Fruit fly (Drosophila melanogaster) S2 (cell line): Measurements from ENCODE around the gene bcn92.

Experiments
- CG8478 ChIP-seq: fragments of >200 bp; optimal IDR thresholded peaks from 2 replicates; lab custom pipeline; 2018
- CTCF ChIP-seq, 2 experiments: fragments of >200 bp; optimal IDR thresholded peaks; 2 replicates each; lab custom pipeline; 2018

The bcn92 gene

dm6 chrX:2149478-2149877, at the start of gene bcn92:
Gene bcn92 (minus strand): TSS chrX:2149647.
- TF ChIP-seq CTCF (optimal IDR thresholded peaks at IDR 0.05; lab: Kevin White, UChicago) = peak in 1 of 2 experiments; percentile 15
- TF ChIP-seq CG8478 (lab: Kevin White, UChicago) = no peak

dm6 chrX:2198272-2198571, 48.8 kb upstream of the bcn92 start:
- TF ChIP-seq CTCF (optimal IDR thresholded peaks at IDR 0.05; lab: Kevin White, UChicago) = no peak
- TF ChIP-seq CG8478 (lab: Kevin White, UChicago) = no peak

- TF ChIP-seq CTCF (optimal IDR thresholded peaks at IDR 0.05; lab: Kevin White, UChicago) = no peak
- no peak for TF ChIP-seq CG8478 (lab: Kevin White, UChicago)
These were observed 48.2 kb upstream of the bcn92 start for dm6 chrX:2197414-2198271.

- TF ChIP-seq CG8478 (lab: Kevin White, UChicago) = no peak
- TF ChIP-seq CTCF (optimal IDR thresholded peaks at IDR 0.05; lab: Kevin White, UChicago) = no peak
These were observed 46.8 kb upstream of the bcn92 start for dm6 chrX:2196086-2196732.

- no peak for TF ChIP-seq CTCF (optimal IDR thresholded peaks at IDR 0.05; lab: Kevin White, UChicago)
- no peak for TF ChIP-seq CG8478 (lab: Kevin White, UChicago)
These were observed 45.0 kb upstream of the bcn92 start for dm6 chrX:2194208-2195094.

dm6 chrX:2193809-2194207, 44.4 kb upstream of the bcn92 start, which contains the start of gene CG14053:
Gene CG14053 (minus strand): TSS chrX:2193909.
- no peak for TF ChIP-seq CTCF (optimal IDR thresholded peaks at IDR 0.05; lab: Kevin White, UChicago)
- TF ChIP-seq CG8478 (lab: Kevin White, UChicago) = no peak

dm6 chrX:2193158-2193557, 43.7 kb upstream of the bcn92 start:
- no peak for TF ChIP-seq CTCF (optimal IDR thresholded peaks at IDR 0.05; lab: Kevin White, UChicago)
- TF ChIP-seq CG8478 (lab: Kevin White, UChicago) = no peak

- TF ChIP-seq CG8478 (lab: Kevin White, UChicago) = no peak
- no peak for TF ChIP-seq CTCF (optimal IDR thresholded peaks at IDR 0.05; lab: Kevin White, UChicago)
These were observed 42.4 kb upstream of the bcn92 start for dm6 chrX:2191896-2192295.

dm6 chrX:2188888-2189287, 39.4 kb upstream of the bcn92 start, which contains the start of gene Mct1:
Gene Mct1 (plus strand): TSS chrX:2189188.
- TF ChIP-seq CTCF (optimal IDR thresholded peaks at IDR 0.05; lab: Kevin White, UChicago) (no peak), CG8478 (lab: Kevin White, UChicago) (no peak)

- TF ChIP-seq CG8478 (lab: Kevin White, UChicago) (no peak), CTCF (optimal IDR thresholded peaks at IDR 0.05; lab: Kevin White, UChicago) (no peak)
These were observed 38.1 kb upstream of the bcn92 start, which contains the start of gene CG3457 for dm6 chrX:2187520-2187919. Gene CG3457 (plus strand): TSS chrX:2187820.

- no peak for TF ChIP-seq CG8478 (lab: Kevin White, UChicago)
- TF ChIP-seq CTCF (optimal IDR thresholded peaks at IDR 0.05; lab: Kevin White, UChicago) = no peak
These were observed 37.1 kb upstream of the bcn92 start, which contains the start of gene CG17777 for dm6 chrX:2186555-2186954. Gene CG17777 (plus strand): TSS chrX:2186855.

dm6 chrX:2184563-2184962, 35.1 kb upstream of the bcn92 start, which contains the start of the genes Nmd3 and CG17776:
Gene Nmd3 (minus strand): TSS chrX:2184668.
Gene CG17776 (plus strand): TSS chrX:2184725.
- TF ChIP-seq CTCF (optimal IDR thresholded peaks at IDR 0.05; lab: Kevin White, UChicago) = no peak
- no peak for TF ChIP-seq CG8478 (lab: Kevin White, UChicago)

dm6 chrX:2180750-2181261, 31.4 kb upstream of the bcn92 start, which contains the start of gene pn:
Gene pn (plus strand): TSS chrX:2181211.
- no peak for TF ChIP-seq CTCF (optimal IDR thresholded peaks at IDR 0.05; lab: Kevin White, UChicago)
- TF ChIP-seq CG8478 (lab: Kevin White, UChicago) = no peak

dm6 chrX:2178802-2179201, 29.4 kb upstream of the bcn92 start, which contains the start of gene Cyp4ae1:
Gene Cyp4ae1 (plus strand): TSS chrX:2179007.
- no peak for TF ChIP-seq CTCF (optimal IDR thresholded peaks at IDR 0.05; lab: Kevin White, UChicago)
- TF ChIP-seq CG8478 (lab: Kevin White, UChicago) = no peak
